Fruit fly (Drosophila melanogaster): ENCODE results near the gene tws.

DNA sequence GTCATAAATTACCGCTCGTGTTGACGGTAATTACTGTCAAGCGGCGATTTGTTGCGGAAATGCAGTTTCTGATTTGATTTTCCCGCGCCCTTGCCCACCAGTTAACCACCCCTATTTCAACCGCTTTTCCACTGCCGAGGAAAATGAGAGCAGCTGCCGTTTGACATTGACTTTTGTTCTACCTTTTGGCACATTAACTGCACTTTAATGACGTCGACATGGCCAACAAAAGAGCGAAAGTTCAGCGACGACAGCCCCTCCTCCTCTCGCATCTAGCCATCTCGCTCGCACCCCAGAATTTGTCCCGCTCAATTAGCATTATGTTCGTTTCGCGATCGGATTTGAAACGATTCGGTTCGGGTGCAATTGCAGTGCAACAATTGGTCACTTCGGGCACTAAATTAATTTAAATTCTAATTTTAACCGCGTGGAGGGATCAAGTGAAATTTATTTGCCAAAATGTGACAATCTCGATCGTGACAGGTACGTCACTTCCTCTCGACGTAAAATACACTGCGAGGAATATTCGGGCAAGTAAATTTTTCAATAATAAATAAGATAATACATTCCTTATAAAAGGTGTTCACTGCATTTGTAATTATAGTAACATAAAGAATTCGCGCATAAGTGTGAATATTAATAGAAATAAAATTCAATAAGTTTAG, 28.3 kb downstream of the tws start:
- TF ChIP-seq CG8478 (optimal IDR thresholded peaks at IDR 0.05) (no peak), CTCF (optimal IDR thresholded peaks at IDR 0.05) (no peak)
